Fruit fly (Drosophila melanogaster) S2 (cell line): ENCODE results near the gene CG32599.

Experiments used
- CG8478 ChIP-seq: fragments of >200 bp; optimal IDR thresholded peaks from 2 replicates; lab custom pipeline; 2018
- CTCF ChIP-seq, 2 experiments: fragments of >200 bp; optimal IDR thresholded peaks; 2 replicates each; lab custom pipeline; 2018

dm6 chrX:14213509-14214154 is 29.9 kb upstream of the CG32599 start:
- no peak for TF ChIP-seq CG8478
- TF ChIP-seq CTCF (optimal IDR thresholded peaks at IDR 0.05; lab: Kevin White, UChicago) = no peak
